Worm (Caenorhabditis elegans): ENCODE data around the gene Y50E8A.5.

DNA sequence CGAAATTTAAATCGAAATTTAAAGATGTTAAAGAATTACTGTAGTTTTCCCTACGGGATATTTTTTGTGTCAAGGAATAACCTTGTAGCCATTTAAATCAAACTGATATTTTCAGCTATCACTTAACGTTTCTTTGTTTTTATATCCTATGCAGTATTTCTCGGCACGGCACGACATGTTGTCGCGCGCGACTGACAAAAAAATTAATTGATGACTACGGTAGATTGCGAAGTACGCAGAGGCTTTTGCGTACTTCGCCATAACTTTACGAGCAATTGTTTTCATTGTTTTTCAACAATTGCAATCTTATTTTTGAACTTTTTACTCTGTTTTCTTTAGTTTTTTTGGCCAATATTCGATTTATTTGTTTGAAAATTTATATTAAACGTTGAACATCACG, 38.7 kb downstream of the Y50E8A.5 start:
- TF ChIP-seq nhr-28 (tag; optimal IDR thresholded peaks at IDR 0.05) (no peak), pha-4 (tag; optimal IDR thresholded peaks at IDR 0.05) (no peak), elt-3 (tag; optimal IDR thresholded peaks at IDR 0.05) (no peak), nhr-237 (tag; optimal IDR thresholded peaks at IDR 0.05) (no peak), mls-2 (tag; optimal IDR thresholded peaks at IDR 0.05) (no peak), mep-1 (tag; optimal IDR thresholded peaks at IDR 0.05) (no peak), nhr-12 (tag; optimal IDR thresholded peaks at IDR 0.05) (no peak), ztf-11 (tag; optimal IDR thresholded peaks at IDR 0.05) (no peak), nhr-76 (tag; optimal IDR thresholded peaks at IDR 0.05) (no peak), unc-62 (GFP tag; optimal IDR thresholded peaks at IDR 0.05) (no peak)
